Worm (Caenorhabditis elegans) whole organism, L1 larva: Measurements from ENCODE around the gene F56C9.8.

Source experiments
- fkh-10 ChIP-seq: sonication (generic microtip); optimal IDR thresholded peaks from 2 replicates; lab custom pipeline; 2017; ENCODE audit warnings: missing biosample characterization, missing genetic modification reagents, missing genetic modification characterization
- fkh-4 ChIP-seq: sonication (generic microtip); optimal IDR thresholded peaks from 2 replicates; lab custom pipeline; 2016; ENCODE audit warnings: missing compliant biosample characterization, missing genetic modification characterization, borderline replicate concordance
- fos-1 ChIP-seq: fragments of 150-350 bp; optimal IDR thresholded peaks from 2 replicates; lab custom pipeline; 2014; ENCODE audit warnings: missing biosample characterization, missing genetic modification characterization
- tbx-2 ChIP-seq: sonication (generic microtip); optimal IDR thresholded peaks from 2 replicates; lab custom pipeline; 2016; ENCODE audit warnings: missing genetic modification characterization, missing compliant biosample characterization
- zag-1 ChIP-seq: fragments of 150-350 bp; optimal IDR thresholded peaks from 2 replicates; lab custom pipeline; 2014; ENCODE audit warnings: missing biosample characterization, missing genetic modification characterization
- ztf-11 ChIP-seq, 2 experiments: sonication (generic microtip); optimal IDR thresholded peaks; 2 replicates each; lab custom pipeline; 2016 to 2017; ENCODE audit warnings: missing genetic modification characterization in 2 of 2, missing biosample characterization in 1 of 2, missing compliant biosample characterization in 1 of 2

- no peak for TF ChIP-seq tbx-2 (tag; lab: Kevin White, UChicago)
- no peak for TF ChIP-seq fkh-10 (GFP tag; lab: Kevin White, UChicago)
- TF ChIP-seq fos-1 (tag; lab: Kevin White, UChicago): no peak
- no peak for TF ChIP-seq fkh-4
- no peak for TF ChIP-seq ztf-11 (tag; optimal IDR thresholded peaks at IDR 0.05; lab: Kevin White, UChicago)
- no peak for TF ChIP-seq zag-1 (tag; lab: Kevin White, UChicago)
Measured at ce11 chrIII:7353871-7354270, 34.6 kb upstream of the F56C9.8 start, which contains the start of gene F08F8.9.
